Fruit fly (Drosophila melanogaster) whole organism, embryonic: ENCODE measurements around the gene ClpX.

Experiments
- Atf3 ChIP-seq: fragments of 200-800 bp; sonication (Bioruptor generic); optimal IDR thresholded peaks from 3 replicates; lab custom pipeline; 2016; ENCODE audit warnings: missing biosample characterization, missing genetic modification characterization
- B-H1 ChIP-seq: fragments of 200-800 bp; sonication (Bioruptor generic); IDR thresholded peaks from 3 replicates; pipeline ENCODE4 v1.3.6; 2022; ENCODE audit warnings: missing biosample characterization, missing genetic modification characterization
- Bdp1 ChIP-seq: fragments of 200-800 bp; sonication (Bioruptor generic); optimal IDR thresholded peaks from 3 replicates; lab custom pipeline; 2016; ENCODE audit warnings: missing biosample characterization, missing genetic modification characterization
- CG10462 ChIP-seq: fragments of 200-800 bp; sonication (Bioruptor generic); optimal IDR thresholded peaks from 2 replicates; lab custom pipeline; 2016; ENCODE audit warnings: missing biosample characterization, missing genetic modification characterization
- CG10565 ChIP-seq: fragments of 200-800 bp; sonication (Bioruptor generic); optimal IDR thresholded peaks from 3 replicates; lab custom pipeline; 2016; ENCODE audit warnings: missing biosample characterization, mild to moderate bottlenecking, missing genetic modification characterization
- CG11696 ChIP-seq: fragments of 200-800 bp; sonication (Bioruptor generic); IDR thresholded peaks from 2 replicates; pipeline ENCODE4 v1.3.6; 2022; ENCODE audit warnings: missing biosample characterization, missing genetic modification characterization
- CG12744 ChIP-seq: fragments of 200-800 bp; sonication (Bioruptor generic); optimal IDR thresholded peaks from 2 replicates; lab custom pipeline; 2016; ENCODE audit warnings: missing biosample characterization, missing genetic modification characterization
- CG13296 ChIP-seq: fragments of 200-800 bp; sonication (Bioruptor generic); optimal IDR thresholded peaks from 3 replicates; lab custom pipeline; 2018; ENCODE audit warnings: missing biosample characterization, mild to moderate bottlenecking, missing genetic modification characterization
- CG14860 ChIP-seq: fragments of 200-800 bp; sonication (Bioruptor generic); IDR thresholded peaks from 3 replicates; pipeline ENCODE4 v1.3.6; 2022; ENCODE audit warnings: missing biosample characterization, missing genetic modification characterization; ENCODE audit not compliant: partially characterized antibody
- CG17361 ChIP-seq: fragments of 200-800 bp; sonication (Bioruptor generic); IDR thresholded peaks from 3 replicates; pipeline ENCODE4 v1.3.6; 2022; ENCODE audit warnings: missing biosample characterization, missing genetic modification characterization
- CG2120 ChIP-seq: fragments of 200-800 bp; sonication (Bioruptor generic); optimal IDR thresholded peaks from 3 replicates; lab custom pipeline; 2016; ENCODE audit warnings: missing biosample characterization, missing genetic modification characterization
- CG31388 ChIP-seq: fragments of 200-800 bp; sonication (Bioruptor generic); optimal IDR thresholded peaks from 2 replicates; lab custom pipeline; 2016; ENCODE audit warnings: missing biosample characterization, missing genetic modification characterization
- CG4328 ChIP-seq: fragments of 200-800 bp; sonication (Bioruptor generic); optimal IDR thresholded peaks from 3 replicates; lab custom pipeline; 2017; ENCODE audit warnings: missing biosample characterization, missing genetic modification reagents, missing genetic modification characterization
- CG4404 ChIP-seq: fragments of 200-800 bp; sonication (Bioruptor generic); IDR thresholded peaks from 2 replicates; pipeline ENCODE4 v1.3.6; 2022; ENCODE audit warnings: missing biosample characterization, missing genetic modification characterization
- CG4424 ChIP-seq: fragments of 200-800 bp; sonication (Bioruptor generic); optimal IDR thresholded peaks from 3 replicates; lab custom pipeline; 2016; ENCODE audit warnings: missing biosample characterization, missing genetic modification characterization
- CG7372 ChIP-seq: fragments of 200-800 bp; sonication (Bioruptor generic); IDR thresholded peaks from 2 replicates; pipeline ENCODE4 v1.3.6; 2022; ENCODE audit warnings: missing biosample characterization, missing genetic modification characterization
- CG7928 ChIP-seq: fragments of 200-800 bp; sonication (Bioruptor generic); optimal IDR thresholded peaks from 2 replicates; lab custom pipeline; 2017; ENCODE audit warnings: missing biosample characterization, mild to moderate bottlenecking, missing genetic modification characterization
- CG8944 ChIP-seq: fragments of 200-800 bp; sonication (Bioruptor generic); optimal IDR thresholded peaks from 3 replicates; lab custom pipeline; 2016; ENCODE audit warnings: missing biosample characterization, missing genetic modification characterization
- D19B ChIP-seq: fragments of 200-800 bp; sonication (Bioruptor generic); optimal IDR thresholded peaks from 2 replicates; lab custom pipeline; 2017; ENCODE audit warnings: missing biosample characterization, mild to moderate bottlenecking, missing genetic modification characterization
- Doc3 ChIP-seq: fragments of 200-800 bp; sonication (Bioruptor generic); IDR thresholded peaks from 3 replicates; pipeline ENCODE4 v1.3.6; 2022; ENCODE audit warnings: missing biosample characterization, missing genetic modification characterization; ENCODE audit not compliant: partially characterized antibody
- E2f1 ChIP-seq: fragments of 200-800 bp; sonication (Bioruptor generic); IDR thresholded peaks from 2 replicates; pipeline ENCODE4 v1.3.6; 2022; ENCODE audit warnings: missing biosample characterization, missing genetic modification characterization
- Fer2 ChIP-seq: fragments of 200-800 bp; sonication (Bioruptor generic); optimal IDR thresholded peaks from 2 replicates; lab custom pipeline; 2018; ENCODE audit warnings: missing biosample characterization, mild to moderate bottlenecking, missing genetic modification characterization, moderate library complexity
- Gug ChIP-seq: fragments of 200-800 bp; sonication (Bioruptor generic); IDR thresholded peaks from 4 replicates; pipeline ENCODE4 v1.3.6; 2022; ENCODE audit warnings: missing biosample characterization, missing genetic modification characterization
- HLH3B ChIP-seq: fragments of 200-800 bp; sonication (Bioruptor generic); IDR thresholded peaks from 2 replicates; pipeline ENCODE4 v1.3.6; 2022; ENCODE audit warnings: missing biosample characterization, missing genetic modification characterization
- Hr78 ChIP-seq, 2 experiments: fragments of 200-800 bp in 1 of 2; fragments of >200 bp in 1 of 2; sonication (Bioruptor generic) in 1 of 2; optimal IDR thresholded peaks; 2 replicates each; lab custom pipeline; 2017 to 2019; ENCODE audit warnings: missing biosample characterization in 2 of 2, missing genetic modification characterization in 2 of 2, mild to moderate bottlenecking in 1 of 2, moderate library complexity in 1 of 2
- Nf-YB ChIP-seq: fragments of 200-800 bp; sonication (Bioruptor generic); optimal IDR thresholded peaks from 3 replicates; lab custom pipeline; 2019; ENCODE audit warnings: missing biosample characterization, mild to moderate bottlenecking, missing genetic modification characterization, moderate library complexity
- Rx ChIP-seq: fragments of 200-800 bp; sonication (Bioruptor generic); IDR thresholded peaks from 2 replicates; pipeline ENCODE4 v1.3.6; 2022; ENCODE audit warnings: missing biosample characterization, missing genetic modification characterization
- Side ChIP-seq: fragments of 200-800 bp; sonication (Bioruptor generic); optimal IDR thresholded peaks from 2 replicates; lab custom pipeline; 2016; ENCODE audit warnings: missing biosample characterization, missing genetic modification characterization
- Six4 ChIP-seq: fragments of 200-800 bp; sonication (Bioruptor generic); optimal IDR thresholded peaks from 2 replicates; lab custom pipeline; 2016; ENCODE audit warnings: missing biosample characterization, missing genetic modification characterization
- Ssrp ChIP-seq: fragments of 200-800 bp; sonication (Bioruptor generic); optimal IDR thresholded peaks from 2 replicates; lab custom pipeline; 2018; ENCODE audit warnings: missing biosample characterization, mild to moderate bottlenecking, missing genetic modification characterization, moderate library complexity
- Tbp ChIP-seq: fragments of >200 bp; optimal IDR thresholded peaks from 2 replicates; lab custom pipeline; 2018; ENCODE audit warnings: missing biosample characterization, missing genetic modification characterization
- Vsx1 ChIP-seq: fragments of 200-800 bp; sonication (Bioruptor generic); optimal IDR thresholded peaks from 2 replicates; lab custom pipeline; 2017; ENCODE audit warnings: missing biosample characterization, mild to moderate bottlenecking, missing genetic modification characterization, missing genetic modification reagents
- Xrp1 ChIP-seq: fragments of 200-800 bp; sonication (Bioruptor generic); IDR thresholded peaks from 2 replicates; pipeline ENCODE4 v1.3.6; 2022; ENCODE audit warnings: missing biosample characterization, missing genetic modification characterization
- YL-1 ChIP-seq: fragments of 200-800 bp; sonication (Bioruptor generic); optimal IDR thresholded peaks from 3 replicates; lab custom pipeline; 2017; ENCODE audit warnings: missing biosample characterization, mild to moderate bottlenecking, missing genetic modification characterization
- abd-A ChIP-seq: fragments of 200-800 bp; sonication (Bioruptor generic); optimal IDR thresholded peaks from 3 replicates; lab custom pipeline; 2019; ENCODE audit warnings: missing biosample characterization, mild to moderate bottlenecking, missing genetic modification characterization, moderate library complexity
- al ChIP-seq: fragments of 200-800 bp; sonication (Bioruptor generic); IDR thresholded peaks from 2 replicates; pipeline ENCODE4 v1.3.6; 2022; ENCODE audit warnings: missing biosample characterization, missing genetic modification characterization
- ap ChIP-seq: fragments of 200-800 bp; sonication (Bioruptor generic); IDR thresholded peaks from 2 replicates; pipeline ENCODE4 v1.3.6; 2022; ENCODE audit warnings: missing biosample characterization, missing genetic modification characterization
- az2 ChIP-seq: fragments of 200-800 bp; sonication (Bioruptor generic); optimal IDR thresholded peaks from 3 replicates; lab custom pipeline; 2016; ENCODE audit warnings: missing biosample characterization, missing genetic modification characterization
- cas ChIP-seq: fragments of 200-800 bp; sonication (Bioruptor generic); IDR thresholded peaks from 2 replicates; pipeline ENCODE4 v1.3.6; 2022; ENCODE audit warnings: missing biosample characterization, missing genetic modification characterization
- crol ChIP-seq: fragments of 200-800 bp; sonication (Bioruptor generic); IDR thresholded peaks from 2 replicates; pipeline ENCODE4 v1.3.6; 2022; ENCODE audit warnings: missing biosample characterization, missing genetic modification characterization
- dimm ChIP-seq: fragments of 200-800 bp; sonication (Bioruptor generic); IDR thresholded peaks from 2 replicates; pipeline ENCODE4 v1.3.6; 2022; ENCODE audit warnings: missing biosample characterization, missing genetic modification characterization
- emc ChIP-seq: fragments of 200-800 bp; sonication (Bioruptor generic); optimal IDR thresholded peaks from 2 replicates; lab custom pipeline; 2016; ENCODE audit warnings: missing biosample characterization, missing genetic modification characterization
- gro ChIP-seq: fragments of 200-800 bp; sonication (Bioruptor generic); optimal IDR thresholded peaks from 2 replicates; lab custom pipeline; 2016; ENCODE audit warnings: missing biosample characterization, missing genetic modification characterization
- gt ChIP-seq: fragments of 200-800 bp; sonication (Bioruptor generic); IDR thresholded peaks from 2 replicates; pipeline ENCODE4 v1.3.6; 2022; ENCODE audit warnings: missing biosample characterization, missing genetic modification characterization
- maf-S ChIP-seq: fragments of 200-800 bp; sonication (Bioruptor generic); optimal IDR thresholded peaks from 2 replicates; lab custom pipeline; 2016; ENCODE audit warnings: missing biosample characterization, missing genetic modification characterization
- oc ChIP-seq: fragments of 200-800 bp; sonication (Bioruptor generic); optimal IDR thresholded peaks from 2 replicates; lab custom pipeline; 2018; ENCODE audit warnings: missing biosample characterization, mild to moderate bottlenecking, missing genetic modification characterization, moderate library complexity
- org-1 ChIP-seq: fragments of 200-800 bp; sonication (Bioruptor generic); optimal IDR thresholded peaks from 2 replicates; lab custom pipeline; 2017; ENCODE audit warnings: missing biosample characterization, missing genetic modification characterization
- p53 ChIP-seq: fragments of 200-800 bp; sonication (Bioruptor generic); optimal IDR thresholded peaks from 2 replicates; lab custom pipeline; 2016; ENCODE audit warnings: missing biosample characterization, missing genetic modification characterization
- row ChIP-seq: fragments of 200-800 bp; sonication (Bioruptor generic); IDR thresholded peaks from 3 replicates; pipeline ENCODE4 v1.3.6; 2022; ENCODE audit warnings: missing biosample characterization, missing genetic modification characterization
- sens-2 ChIP-seq: fragments of 200-800 bp; sonication (Bioruptor generic); IDR thresholded peaks from 2 replicates; pipeline ENCODE4 v1.3.6; 2022; ENCODE audit warnings: missing biosample characterization, missing genetic modification characterization
- slbo ChIP-seq: fragments of 200-800 bp; sonication (Bioruptor generic); IDR thresholded peaks from 2 replicates; pipeline ENCODE4 v1.3.6; 2022; ENCODE audit warnings: missing biosample characterization, missing genetic modification characterization
- usp ChIP-seq: fragments of >200 bp; optimal IDR thresholded peaks from 2 replicates; lab custom pipeline; 2017; ENCODE audit warnings: missing biosample characterization, missing genetic modification characterization

ClpX gene

dm6 chr3R:19889603-19890187 lies 13.8 kb downstream of the ClpX start (continued):
- TF ChIP-seq HLH3B (GFP tag; lab: Robert Waterston, UW) (peak; percentile 37; the same call in 1 of the 2 replicates), CG7372 (GFP tag; lab: Robert Waterston, UW) (peak; percentile 62), Nf-YB (GFP tag; lab: Kevin White, UChicago) (peak; percentile 41), Ssrp (tag; lab: Kevin White, UChicago) (peak; percentile 40), Doc3 (GFP tag; lab: Robert Waterston, UW) (no peak), Six4 (GFP tag; lab: Kevin White, UChicago) (peak; percentile 69), usp (GFP tag; lab: Kevin White, UChicago) (no peak), CG4424 (GFP tag; lab: Kevin White, UChicago) (peak; percentile 54), maf-S (GFP tag; lab: Kevin White, UChicago) (no peak), CG31388 (GFP tag; lab: Kevin White, UChicago) (no peak), emc (GFP tag; lab: Kevin White, UChicago) (peak; percentile 12), gt (no peak), p53 (no peak), CG11696 (GFP tag; lab: Robert Waterston, UW) (no peak), Gug (GFP tag; lab: Robert Waterston, UW) (peak; percentile 46; the same call in 1 of the 4 replicates), CG14860 (GFP tag; lab: Robert Waterston, UW) (no peak), CG4328 (GFP tag; lab: Kevin White, UChicago) (peak; percentile 6), CG10565 (GFP tag; lab: Kevin White, UChicago) (no peak), abd-A (peak; percentile 43), row (peak; percentile 79), Atf3 (GFP tag; lab: Kevin White, UChicago) (no peak), al (GFP tag; lab: Robert Waterston, UW) (peak; percentile 69), gro (GFP tag; lab: Kevin White, UChicago) (peak; percentile 16), org-1 (peak; percentile 65), Side (GFP tag; lab: Kevin White, UChicago) (no peak), CG4404 (GFP tag; lab: Robert Waterston, UW) (no peak), Vsx1 (GFP tag; lab: Kevin White, UChicago) (peak; percentile 46), Tbp (no peak), Xrp1 (GFP tag; lab: Robert Waterston, UW) (peak; percentile 24; the same call in 1 of the 2 replicates), CG10462 (GFP tag; lab: Kevin White, UChicago) (no peak), Fer2 (tag; lab: Kevin White, UChicago) (peak; percentile 49), Rx (GFP tag; lab: Robert Waterston, UW) (no peak), B-H1 (GFP tag; lab: Robert Waterston, UW) (no peak), az2 (GFP tag; lab: Kevin White, UChicago) (peak; percentile 28), sens-2 (no peak), Bdp1 (GFP tag; lab: Kevin White, UChicago) (no peak), slbo (GFP tag; lab: Robert Waterston, UW) (peak; percentile 78), CG17361 (peak; percentile 78), Hr78 (GFP tag; optimal IDR thresholded peaks at IDR 0.05; lab: Kevin White, UChicago) (no peak), D19B (GFP tag; lab: Kevin White, UChicago) (peak; percentile 82), E2f1 (GFP tag; lab: Robert Waterston, UW) (no peak), CG12744 (GFP tag; lab: Kevin White, UChicago) (no peak), CG13296 (GFP tag; lab: Kevin White, UChicago) (peak; percentile 86), CG8944 (GFP tag; lab: Kevin White, UChicago) (no peak), cas (no peak), oc (tag; lab: Kevin White, UChicago) (peak; percentile 36), ap (no peak), CG7928 (peak; percentile 50), CG2120 (peak; percentile 70), crol (no peak), YL-1 (no peak), dimm (GFP tag; lab: Robert Waterston, UW) (no peak)
